Worm (Caenorhabditis elegans) whole organism, early embryonic: ENCODE data around the gene nhr-183.
"Not testable (repeated sequence)": the region's sequence is repeated elsewhere in the genome, so short reads cannot be mapped to it uniquely, and the experiment has no call there.

ENCODE experiments used
- F13C5.2 ChIP-seq: sonication (generic microtip); optimal IDR thresholded peaks from 2 replicates; lab custom pipeline; 2017; ENCODE audit warnings: mild to moderate bottlenecking, missing genetic modification characterization, inconsistent platforms, missing compliant biosample characterization
- ama-1 ChIP-seq: fragments of 150-350 bp; optimal IDR thresholded peaks from 2 replicates; lab custom pipeline; 2014
- ceh-36 ChIP-seq: sonication (generic microtip); optimal IDR thresholded peaks from 2 replicates; lab custom pipeline; 2016; ENCODE audit warnings: missing genetic modification characterization, inconsistent platforms, missing compliant biosample characterization
- ets-7 ChIP-seq: sonication (generic microtip); optimal IDR thresholded peaks from 2 replicates; lab custom pipeline; 2016; ENCODE audit warnings: missing genotype, missing genetic modification characterization, missing compliant biosample characterization
- flt-1 ChIP-seq: fragments of 200-800 bp; sonication (Bioruptor generic); IDR thresholded peaks from 2 replicates; pipeline ENCODE4 v1.3.6; 2022; ENCODE audit warnings: missing genetic modification characterization, missing compliant biosample characterization
- hmbx-1 ChIP-seq: sonication (generic microtip); optimal IDR thresholded peaks from 2 replicates; lab custom pipeline; 2016; ENCODE audit warnings: mild to moderate bottlenecking, missing genetic modification characterization, missing compliant biosample characterization
- hnd-1 ChIP-seq: sonication (generic microtip); optimal IDR thresholded peaks from 2 replicates; lab custom pipeline; 2016; ENCODE audit warnings: missing genetic modification characterization, missing compliant biosample characterization
- pes-1 ChIP-seq: fragments of 200-800 bp; sonication (Bioruptor generic); IDR thresholded peaks from 2 replicates; pipeline ENCODE4 v1.3.6; 2022; ENCODE audit warnings: missing genetic modification reagents, missing genetic modification characterization, missing compliant biosample characterization
- tbx-11 ChIP-seq: fragments of 200-800 bp; sonication (Bioruptor generic); IDR thresholded peaks from 2 replicates; pipeline ENCODE4 v1.3.6; 2022; ENCODE audit warnings: missing genetic modification characterization, missing compliant biosample characterization
- tbx-37 ChIP-seq: fragments of 200-800 bp; sonication (Bioruptor generic); conservative IDR thresholded peaks from 2 replicates; pipeline ENCODE4 v1.3.6; 2022; ENCODE audit warnings: missing genetic modification reagents, missing genetic modification characterization, missing compliant biosample characterization

- not testable (repeated sequence) for TF ChIP-seq ama-1; flt-1 (GFP tag; lab: Robert Waterston, UW); hnd-1 (tag; lab: Kevin White, UChicago); tbx-37 (GFP tag; lab: Robert Waterston, UW); hmbx-1 (tag; lab: Kevin White, UChicago); tbx-11 (GFP tag; lab: Robert Waterston, UW); ets-7 (tag; lab: Kevin White, UChicago); ceh-36 (tag; lab: Kevin White, UChicago); pes-1 (GFP tag; lab: Robert Waterston, UW); F13C5.2 (tag; lab: Kevin White, UChicago)
Measured at ce11 chrV:2255191-2255590, 9.2 kb downstream of the nhr-183 start, which contains the start of gene F41B5.1.
